Worm (Caenorhabditis elegans): Measurements from ENCODE around the gene hsb-1.
A peak's percentile ranks its signal among the peaks of the same experiment; 100 is the strongest.

hsb-1 gene

DNA sequence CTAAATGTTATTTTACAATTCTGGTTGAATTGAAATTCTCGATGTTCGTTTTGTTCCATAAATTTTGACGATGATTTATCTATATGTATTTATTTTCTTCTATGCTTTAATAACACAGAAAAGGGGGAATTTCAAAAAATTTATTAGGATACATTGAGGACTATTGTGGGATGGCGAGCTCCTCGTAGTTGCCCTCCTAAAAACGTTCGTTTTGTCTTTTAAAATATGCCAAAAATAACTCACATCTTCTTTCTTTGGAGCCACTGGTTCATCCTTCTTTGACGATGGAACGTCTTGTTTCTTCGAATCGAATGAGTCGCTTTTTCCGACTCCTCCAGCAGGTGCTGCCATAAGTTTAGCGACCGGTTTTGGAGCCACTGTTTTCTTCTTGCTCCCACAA lies 3.5 kb upstream of the hsb-1 start:
- no peak for TF ChIP-seq nhr-12 (tag; optimal IDR thresholded peaks at IDR 0.05)
- TF ChIP-seq eor-1 (tag; optimal IDR thresholded peaks at IDR 0.05), result no peak
- no peak for TF ChIP-seq ceh-82 (tag; optimal IDR thresholded peaks at IDR 0.05)
- no peak for TF ChIP-seq nhr-43 (tag; optimal IDR thresholded peaks at IDR 0.05; ENCODE audit: poor library complexity, severe bottlenecking)
- TF ChIP-seq tbx-2 (tag; optimal IDR thresholded peaks at IDR 0.05), result no peak
- TF ChIP-seq nhr-77 (tag; optimal IDR thresholded peaks at IDR 0.05), result no peak
- no peak for TF ChIP-seq hmg-11 (tag; optimal IDR thresholded peaks at IDR 0.05)
- no peak for TF ChIP-seq unc-39 (tag; optimal IDR thresholded peaks at IDR 0.05)

ce11 chrIV:12565933-12566540 lies 989 bp downstream of the hsb-1 start, which contains the start of gene eak-7:
TSS of gene eak-7 (minus strand) at chrIV:12565983.
- no peak for TF ChIP-seq snpc-4 (tag; optimal IDR thresholded peaks at IDR 0.05)
- TF ChIP-seq ztf-4 (tag; optimal IDR thresholded peaks at IDR 0.05), result no peak
- no peak for TF ChIP-seq elt-2 (tag; optimal IDR thresholded peaks at IDR 0.05)
- TF ChIP-seq elt-1 (tag; optimal IDR thresholded peaks at IDR 0.05), result no peak
- no peak for TF ChIP-seq unc-62 (GFP tag; optimal IDR thresholded peaks at IDR 0.05)

- TF ChIP-seq jun-1 (tag; optimal IDR thresholded peaks at IDR 0.05), result no peak
- TF ChIP-seq lsy-12 (tag; optimal IDR thresholded peaks at IDR 0.05), result no peak
- TF ChIP-seq nhr-28 (tag; optimal IDR thresholded peaks at IDR 0.05), result no peak
- TF ChIP-seq pqm-1 (tag; optimal IDR thresholded peaks at IDR 0.05), result no peak
- TF ChIP-seq nhr-43 (tag; optimal IDR thresholded peaks at IDR 0.05; ENCODE audit: poor library complexity, severe bottlenecking), result no peak
- no peak for TF ChIP-seq mdl-1 (tag; optimal IDR thresholded peaks at IDR 0.05)
- TF ChIP-seq unc-62 (GFP tag; optimal IDR thresholded peaks at IDR 0.05), result no peak
- no peak for TF ChIP-seq skn-1 (tag; optimal IDR thresholded peaks at IDR 0.05)
- TF ChIP-seq sea-2 (GFP tag; optimal IDR thresholded peaks at IDR 0.05), result no peak
- no peak for TF ChIP-seq tbx-2 (tag; optimal IDR thresholded peaks at IDR 0.05)
- TF ChIP-seq nhr-12 (tag; optimal IDR thresholded peaks at IDR 0.05), result no peak
- TF ChIP-seq nfya-1 (tag; optimal IDR thresholded peaks at IDR 0.05; ENCODE audit: insufficient read depth), result no peak
- no peak for TF ChIP-seq nhr-25 (tag; optimal IDR thresholded peaks at IDR 0.05)
- TF ChIP-seq snpc-4 (tag; optimal IDR thresholded peaks at IDR 0.05), result no peak
- no peak for TF ChIP-seq aly-2 (tag; optimal IDR thresholded peaks at IDR 0.05)
- no peak for TF ChIP-seq lin-15B (tag; optimal IDR thresholded peaks at IDR 0.05)
- no peak for TF ChIP-seq eor-1 (tag; optimal IDR thresholded peaks at IDR 0.05)
- no peak for TF ChIP-seq pha-4 (tag; optimal IDR thresholded peaks at IDR 0.05)
- no peak for TF ChIP-seq mml-1 (tag; optimal IDR thresholded peaks at IDR 0.05)
- no peak for TF ChIP-seq lin-39 (tag; optimal IDR thresholded peaks at IDR 0.05)
Measured at ce11 chrIV:12560568-12560967, 6.5 kb downstream of the hsb-1 start, which contains the start of gene snb-7. TSS of gene snb-7 (plus strand) at chrIV:12560868.

DNA sequence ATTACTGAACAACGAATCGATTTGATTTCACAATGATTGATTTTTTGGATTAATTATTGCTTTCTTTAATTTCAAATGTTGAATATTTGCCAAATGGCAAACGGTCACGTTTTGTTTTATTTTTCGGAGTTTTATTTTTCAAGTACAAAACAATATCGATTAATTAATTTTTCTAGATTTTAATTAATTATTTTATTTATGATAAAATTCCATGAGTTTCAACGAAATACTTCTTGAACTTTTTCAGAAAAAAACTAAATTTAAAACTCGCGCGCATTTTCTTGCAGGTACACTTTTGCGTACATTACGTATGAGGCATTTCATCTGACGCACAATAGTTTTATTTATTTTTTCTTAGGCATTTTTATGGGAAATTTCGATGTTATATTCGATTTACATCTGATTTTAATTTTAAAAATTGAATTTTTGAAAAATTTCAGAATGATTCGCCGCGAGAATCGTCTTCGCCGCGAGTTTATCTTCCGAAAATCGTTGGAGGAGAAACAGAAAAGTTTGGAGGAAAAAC lies 8.0 kb downstream of the hsb-1 start, which contains the start of the genes ZK795.2 and ZK795.3:
TSS of gene ZK795.2 (minus strand) at position 51 of the 526 bp plus-strand sequence.
TSS of gene ZK795.3 (plus strand) at position 441 of the 526 bp plus-strand sequence.
- TF ChIP-seq elt-2 (tag; optimal IDR thresholded peaks at IDR 0.05) (peak; percentile 6), nfya-1 (tag; optimal IDR thresholded peaks at IDR 0.05; ENCODE audit: insufficient read depth) (peak; percentile 71), elt-1 (tag; optimal IDR thresholded peaks at IDR 0.05) (no peak), ceh-82 (tag; optimal IDR thresholded peaks at IDR 0.05) (no peak), snpc-4 (tag; optimal IDR thresholded peaks at IDR 0.05) (peak; percentile 47), lin-15B (tag; optimal IDR thresholded peaks at IDR 0.05) (peak; percentile 39), nhr-237 (tag; optimal IDR thresholded peaks at IDR 0.05) (no peak), skn-1 (tag; optimal IDR thresholded peaks at IDR 0.05) (no peak), nhr-43 (tag; optimal IDR thresholded peaks at IDR 0.05; ENCODE audit: poor library complexity, severe bottlenecking) (peak; percentile 18), nhr-23 (tag; optimal IDR thresholded peaks at IDR 0.05) (peak; percentile 53), ceh-16 (tag; optimal IDR thresholded peaks at IDR 0.05) (no peak), pha-4 (tag; optimal IDR thresholded peaks at IDR 0.05) (peak; percentile 90), ceh-28 (tag; optimal IDR thresholded peaks at IDR 0.05) (peak; percentile 37), eor-1 (tag; optimal IDR thresholded peaks at IDR 0.05) (peak in 1 of 2 experiments; percentile 18), hmg-11 (tag; optimal IDR thresholded peaks at IDR 0.05) (peak; percentile 61), ceh-9 (tag; optimal IDR thresholded peaks at IDR 0.05) (no peak), unc-39 (tag; optimal IDR thresholded peaks at IDR 0.05) (no peak), nhr-76 (tag; optimal IDR thresholded peaks at IDR 0.05) (no peak)

Data from whole organism, L3 larva.